Fruit fly (Drosophila melanogaster) whole organism, pupa: ENCODE measurements around the gene CG14411.

Experiments used
- CG15710 ChIP-seq: fragments of 200-800 bp; sonication (Bioruptor generic); optimal IDR thresholded peaks from 2 replicates; lab custom pipeline; 2018; ENCODE audit warnings: missing biosample characterization, mild to moderate bottlenecking, missing genetic modification characterization, moderate library complexity
- CG9948 ChIP-seq: fragments of 200-800 bp; sonication (Bioruptor generic); optimal IDR thresholded peaks from 2 replicates; lab custom pipeline; 2018; ENCODE audit warnings: missing biosample characterization, mild to moderate bottlenecking, missing genetic modification characterization, moderate library complexity
- D1 ChIP-seq: fragments of 200-800 bp; sonication (Bioruptor generic); optimal IDR thresholded peaks from 2 replicates; lab custom pipeline; 2018; ENCODE audit warnings: missing biosample characterization, mild to moderate bottlenecking, missing genetic modification characterization, moderate library complexity
- Ets98B ChIP-seq: fragments of 200-800 bp; sonication (Bioruptor generic); IDR thresholded peaks from 2 replicates; pipeline ENCODE4 v1.3.6; 2022; ENCODE audit warnings: missing biosample characterization, missing genetic modification characterization
- Pif1A ChIP-seq: fragments of 200-800 bp; sonication (Bioruptor generic); optimal IDR thresholded peaks from 3 replicates; lab custom pipeline; 2016; ENCODE audit warnings: missing biosample characterization, missing genetic modification characterization
- Snoo ChIP-seq: fragments of 200-800 bp; sonication (Bioruptor generic); optimal IDR thresholded peaks from 3 replicates; lab custom pipeline; 2017; ENCODE audit warnings: missing biosample characterization, mild to moderate bottlenecking, missing genetic modification characterization, inconsistent platforms

DNA sequence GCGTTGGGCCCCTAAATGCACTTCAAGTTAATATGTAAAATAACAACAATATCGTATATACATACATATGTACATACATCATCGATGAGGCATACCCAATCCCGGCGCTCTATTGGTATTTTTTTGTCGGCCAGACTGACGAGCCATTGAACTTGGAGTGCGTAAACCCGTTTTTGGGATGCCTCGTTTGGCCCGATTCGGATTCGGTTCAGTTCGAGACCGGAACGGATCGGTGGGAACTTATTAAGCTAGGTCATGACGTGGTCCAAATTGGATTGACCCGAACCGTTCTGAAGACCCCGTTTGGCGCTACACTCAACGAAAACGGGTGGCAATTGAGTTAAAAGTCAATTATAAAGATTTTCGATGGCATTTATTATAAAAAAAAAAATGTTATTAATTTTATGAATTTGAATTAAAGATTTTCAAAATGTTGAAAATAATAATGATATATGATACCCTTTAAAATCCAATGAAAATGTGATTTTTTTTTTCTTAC lies 13.7 kb downstream of the CG14411 start:
- no peak for TF ChIP-seq D1
- no peak for TF ChIP-seq CG9948 (tag; lab: Kevin White, UChicago)
- no peak for TF ChIP-seq Pif1A (GFP tag; lab: Kevin White, UChicago)
- TF ChIP-seq Ets98B (GFP tag; lab: Robert Waterston, UW): no peak
- no peak for TF ChIP-seq CG15710
- peak; percentile 23 for TF ChIP-seq Snoo
